Worm (Caenorhabditis elegans): ENCODE data around the gene B0034.7.
"Not testable (repeated sequence)": the region's sequence is repeated elsewhere in the genome, so short reads cannot be mapped to it uniquely, and the experiment has no call there.

The B0034.7 gene

DNA sequence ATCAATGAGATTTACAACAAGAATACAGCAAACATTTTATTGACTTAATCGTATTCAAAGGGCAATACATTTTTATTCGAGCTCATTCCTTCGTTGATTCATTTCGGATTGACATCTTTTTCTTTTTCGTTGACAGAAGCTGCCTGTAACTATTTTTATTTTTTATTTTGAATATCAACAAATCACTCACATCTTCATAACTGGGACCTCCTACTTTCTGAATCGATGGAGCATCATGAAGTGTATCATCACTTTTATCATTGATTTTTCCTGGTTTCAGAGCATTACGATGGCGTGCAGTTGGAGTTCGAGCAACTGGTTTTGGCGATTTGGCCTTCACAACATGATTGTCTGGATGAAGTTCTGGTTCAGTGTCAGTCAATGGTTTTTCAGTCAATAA lies 6.6 kb downstream of the B0034.7 start, which contains the start of gene B0034.1:
TSS of gene B0034.1 (plus strand) at position 301 of the 400 bp plus-strand sequence.
- TF ChIP-seq W03F9.2 (tag; optimal IDR thresholded peaks at IDR 0.05) (no peak), him-1 (tag; optimal IDR thresholded peaks at IDR 0.05) (no peak), dao-5 (tag; optimal IDR thresholded peaks at IDR 0.05) (no peak)

DNA sequence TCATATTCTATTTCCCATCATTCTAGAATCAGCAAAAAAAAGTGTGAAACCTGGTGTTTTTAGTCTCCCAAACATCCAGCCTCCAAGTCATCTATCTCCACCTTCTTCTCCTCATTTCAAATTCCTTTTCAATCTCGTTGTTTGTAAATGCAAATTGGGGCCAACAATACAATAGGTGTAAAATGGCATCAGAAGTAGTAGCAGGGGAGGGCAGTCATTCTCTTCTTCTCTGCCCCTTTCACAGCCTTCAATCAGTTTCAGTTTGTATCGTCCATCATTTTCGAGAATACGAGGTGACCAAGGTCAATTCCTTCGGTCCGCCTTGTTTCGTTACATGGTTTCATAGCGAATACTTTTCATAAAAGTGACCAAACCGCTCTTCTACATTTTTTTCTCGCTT lies 7.9 kb downstream of the B0034.7 start, which contains the start of gene B0034.4:
TSS of gene B0034.4 (minus strand) at position 229 of the 400 bp plus-strand sequence.
- TF ChIP-seq him-1 (tag; optimal IDR thresholded peaks at IDR 0.05) (no peak), dao-5 (tag; optimal IDR thresholded peaks at IDR 0.05) (no peak), W03F9.2 (tag; optimal IDR thresholded peaks at IDR 0.05) (no peak)

DNA sequence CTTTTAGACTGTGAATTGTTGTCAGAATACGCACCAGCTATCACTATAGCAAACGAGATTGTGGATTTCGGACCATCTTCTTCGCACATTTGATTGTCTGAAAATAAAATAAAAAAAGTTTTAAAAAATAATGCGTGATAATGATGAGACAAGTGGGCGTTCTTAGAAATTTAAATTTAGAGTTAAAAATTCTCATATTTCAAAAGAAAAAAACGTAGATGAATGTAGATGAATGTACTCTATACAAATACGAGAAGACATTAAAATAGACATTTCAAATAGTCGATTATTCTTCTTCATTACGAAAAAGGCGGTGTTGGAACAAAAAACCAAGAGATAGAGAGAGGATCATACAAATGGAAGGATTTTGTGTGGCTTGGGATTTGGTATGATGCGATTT lies 13.5 kb downstream of the B0034.7 start, which contains the start of gene B0034.5:
TSS of gene B0034.5 (minus strand) at position 101 of the 400 bp plus-strand sequence.
- no peak for TF ChIP-seq W03F9.2 (tag; optimal IDR thresholded peaks at IDR 0.05)
- no peak for TF ChIP-seq dao-5 (tag; optimal IDR thresholded peaks at IDR 0.05)
- TF ChIP-seq him-1 (tag; optimal IDR thresholded peaks at IDR 0.05) = no peak

DNA sequence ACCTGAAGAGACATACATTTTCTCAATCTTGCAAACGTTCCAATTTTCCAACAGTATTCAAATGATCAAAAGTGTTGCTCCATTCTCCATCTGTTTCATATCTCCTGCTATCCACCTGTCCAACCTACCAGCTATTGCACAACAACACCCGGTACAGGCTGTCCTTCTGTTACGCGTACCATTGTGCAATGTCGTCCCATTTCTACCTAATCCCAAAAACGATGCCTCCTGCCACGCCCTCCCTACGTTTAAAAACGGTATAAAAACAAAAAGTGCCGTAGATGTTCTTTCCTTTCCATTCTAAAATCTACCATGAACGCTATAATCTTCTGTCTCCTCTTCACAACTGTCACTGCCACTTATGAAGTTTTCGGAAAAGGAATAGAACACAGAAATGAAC lies 26.8 kb downstream of the B0034.7 start, which contains the start of gene ins-2:
TSS of gene ins-2 (plus strand) at position 301 of the 400 bp plus-strand sequence.
- TF ChIP-seq W03F9.2 (tag; optimal IDR thresholded peaks at IDR 0.05) (no peak), dao-5 (tag; optimal IDR thresholded peaks at IDR 0.05) (no peak), him-1 (tag; optimal IDR thresholded peaks at IDR 0.05) (no peak)

DNA sequence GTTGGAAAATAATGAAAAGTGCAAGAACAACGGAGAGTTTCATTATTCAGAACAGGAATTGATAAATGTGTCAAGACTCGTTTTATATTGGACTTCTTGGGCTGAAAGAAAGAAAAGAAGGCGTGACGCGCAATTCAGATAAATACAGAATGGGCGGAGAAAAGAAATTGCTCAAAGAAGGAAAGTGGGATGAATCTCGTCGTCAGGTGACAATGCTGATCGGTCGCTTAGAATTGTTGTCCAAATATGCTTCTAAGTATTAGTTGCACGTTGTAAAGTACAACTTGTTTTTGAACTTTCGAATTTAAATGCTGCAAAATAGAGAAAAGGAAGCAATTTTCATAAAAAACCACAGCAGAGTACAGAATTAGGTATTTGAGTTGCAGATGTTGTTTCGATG lies 29.3 kb downstream of the B0034.7 start, which contains the start of gene ins-3:
TSS of gene ins-3 (minus strand) at position 101 of the 400 bp plus-strand sequence.
- no peak for TF ChIP-seq him-1 (tag; optimal IDR thresholded peaks at IDR 0.05)
- no peak for TF ChIP-seq W03F9.2 (tag; optimal IDR thresholded peaks at IDR 0.05)
- no peak for TF ChIP-seq dao-5 (tag; optimal IDR thresholded peaks at IDR 0.05)

DNA sequence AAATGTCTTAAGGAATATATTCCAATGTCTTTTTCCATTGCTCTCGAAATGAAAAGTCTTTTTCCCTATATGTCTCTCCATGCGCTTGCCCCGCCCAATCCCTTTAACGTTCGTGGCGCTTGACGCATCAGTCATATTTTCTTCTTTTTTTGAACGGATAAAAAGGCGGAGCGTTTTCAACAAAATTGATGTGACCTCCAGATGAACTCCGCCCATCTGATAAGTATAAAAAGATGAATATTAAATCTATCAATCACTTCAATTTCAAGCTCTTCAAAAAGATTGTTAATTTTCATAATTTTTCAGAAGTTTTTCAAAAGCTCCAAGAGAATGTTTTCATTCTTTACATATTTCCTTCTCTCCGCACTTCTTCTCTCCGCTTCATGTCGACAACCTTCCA lies 34.6 kb downstream of the B0034.7 start, which contains the start of gene ins-4:
TSS of gene ins-4 (plus strand) at position 301 of the 400 bp plus-strand sequence.
- TF ChIP-seq him-1 (tag; optimal IDR thresholded peaks at IDR 0.05) (no peak), dao-5 (tag; optimal IDR thresholded peaks at IDR 0.05) (no peak), W03F9.2 (tag; optimal IDR thresholded peaks at IDR 0.05) (no peak)

DNA sequence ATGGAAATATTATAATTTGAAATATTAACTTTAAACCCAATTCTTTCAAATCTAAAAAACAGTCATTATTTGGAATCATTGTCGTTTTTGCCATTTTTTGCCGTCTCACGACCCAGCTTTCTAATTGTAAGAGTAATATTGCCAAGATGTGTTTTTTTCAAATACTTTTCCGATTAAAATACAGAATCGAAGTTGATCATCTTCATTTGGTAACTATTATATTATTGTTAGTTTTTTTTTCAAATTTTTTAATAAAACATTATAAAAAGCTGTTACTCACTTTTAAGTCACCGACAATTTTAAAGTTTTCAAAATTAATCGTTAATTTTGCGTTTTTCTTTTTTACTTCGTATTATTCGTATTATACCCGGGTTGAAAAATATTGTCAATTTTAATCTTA lies 35.8 kb downstream of the B0034.7 start, which contains the start of gene ins-5:
TSS of gene ins-5 (plus strand) at position 301 of the 400 bp plus-strand sequence.
- no peak for TF ChIP-seq dao-5 (tag; optimal IDR thresholded peaks at IDR 0.05)
- no peak for TF ChIP-seq him-1 (tag; optimal IDR thresholded peaks at IDR 0.05)
- TF ChIP-seq W03F9.2 (tag; optimal IDR thresholded peaks at IDR 0.05) = no peak

DNA sequence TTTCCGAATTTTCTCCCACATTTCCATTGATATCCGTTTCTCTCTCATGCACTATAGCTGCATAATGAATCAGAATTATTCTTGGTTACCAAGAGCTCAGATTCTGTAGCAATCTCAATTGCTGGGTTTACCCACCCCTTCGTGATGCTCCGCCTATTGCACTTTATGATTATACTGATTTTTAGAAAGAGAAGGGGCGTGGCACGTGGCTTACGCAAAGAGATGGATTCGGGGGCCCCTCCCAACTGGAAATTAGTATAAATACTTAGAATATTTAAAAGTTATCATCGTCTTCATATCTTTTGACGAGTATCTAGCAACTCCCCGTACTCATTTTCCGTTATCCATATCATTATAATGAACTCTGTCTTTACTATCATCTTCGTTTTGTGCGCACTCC lies 38.7 kb downstream of the B0034.7 start, which contains the start of gene ins-6:
TSS of gene ins-6 (plus strand) at position 301 of the 400 bp plus-strand sequence.
- no peak for TF ChIP-seq dao-5 (tag; optimal IDR thresholded peaks at IDR 0.05)
- TF ChIP-seq him-1 (tag; optimal IDR thresholded peaks at IDR 0.05) = no peak
- TF ChIP-seq W03F9.2 (tag; optimal IDR thresholded peaks at IDR 0.05) = no peak

DNA sequence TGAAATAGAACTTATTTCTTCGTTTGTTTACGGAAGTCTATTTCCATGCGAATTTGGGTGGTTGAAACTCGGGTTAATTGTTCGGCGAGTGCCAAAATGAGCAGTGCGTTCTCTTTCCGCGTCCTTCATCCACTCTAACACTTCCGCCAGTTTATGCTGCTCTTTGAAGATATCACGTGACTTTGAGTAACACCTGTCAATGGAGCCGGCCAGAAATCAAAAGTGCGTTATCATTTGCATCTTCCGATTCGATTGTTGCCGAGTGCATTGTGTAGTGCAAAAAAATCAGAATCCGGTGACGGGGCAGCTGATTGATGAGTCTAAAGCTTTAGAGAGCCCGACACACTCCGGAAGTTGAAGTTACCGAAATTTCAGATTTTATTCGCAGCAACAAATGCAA lies 39.6 kb downstream of the B0034.7 start:
- no peak for TF ChIP-seq dao-5 (tag; optimal IDR thresholded peaks at IDR 0.05)
- TF ChIP-seq W03F9.2 (tag; optimal IDR thresholded peaks at IDR 0.05) = no peak
- TF ChIP-seq him-1 (tag; optimal IDR thresholded peaks at IDR 0.05) = no peak

DNA sequence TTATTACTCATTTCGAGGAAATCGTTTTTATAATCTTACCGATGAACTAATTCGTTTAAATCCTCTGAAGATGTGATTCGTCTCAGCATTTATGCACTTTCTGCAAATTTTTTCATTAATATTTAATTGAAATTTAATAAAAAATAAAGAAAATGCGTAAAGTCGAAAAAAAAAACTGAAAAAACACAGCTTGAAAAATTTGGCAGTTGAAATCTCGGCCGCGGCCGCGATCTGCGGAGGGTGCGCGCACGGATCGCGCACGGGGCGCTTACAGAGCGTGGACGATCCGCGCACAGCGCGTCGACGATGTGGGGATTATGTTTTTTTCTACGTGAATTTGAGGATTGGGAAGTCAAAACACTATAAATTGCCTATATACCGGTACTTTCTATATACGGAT lies 47.5 kb downstream of the B0034.7 start, which contains the start of gene ZK84.4:
TSS of gene ZK84.4 (minus strand) at position 101 of the 400 bp plus-strand sequence.
- not testable (repeated sequence) for TF ChIP-seq W03F9.2, him-1, dao-5 (tag; optimal IDR thresholded peaks at IDR 0.05)

DNA sequence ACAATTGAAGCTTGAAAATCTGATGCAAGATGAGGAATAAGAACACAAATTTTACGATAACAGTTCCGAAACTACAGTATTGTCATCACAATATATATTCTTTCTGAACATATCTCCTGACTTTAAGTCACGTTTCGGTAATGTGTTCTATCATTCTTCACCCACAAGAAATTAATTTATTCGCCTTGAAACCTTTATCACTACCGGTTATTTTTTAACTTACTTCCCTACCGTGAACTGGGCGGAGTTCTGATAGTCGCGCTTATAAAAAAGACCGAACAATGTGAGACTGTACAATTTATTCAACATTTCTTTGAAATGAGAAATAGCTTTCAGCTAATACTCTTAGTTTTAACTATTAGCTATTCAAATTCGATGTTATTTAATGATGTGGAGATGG lies 49.1 kb downstream of the B0034.7 start, which contains the start of gene ins-20:
TSS of gene ins-20 (plus strand) at position 301 of the 400 bp plus-strand sequence.
- TF ChIP-seq W03F9.2 (tag; optimal IDR thresholded peaks at IDR 0.05) (no peak), dao-5 (tag; optimal IDR thresholded peaks at IDR 0.05) (no peak), him-1 (tag; optimal IDR thresholded peaks at IDR 0.05) (no peak)
